Fruit fly (Drosophila melanogaster) whole organism, wandering third instar larva: ENCODE measurements around the gene Scgdelta.

Experiments used
- CG9705 ChIP-seq: fragments of 200-800 bp; sonication (Bioruptor generic); optimal IDR thresholded peaks from 2 replicates; lab custom pipeline; 2018; ENCODE audit warnings: missing biosample characterization, mild to moderate bottlenecking, missing genetic modification characterization
- Dfd ChIP-seq: fragments of >200 bp; optimal IDR thresholded peaks from 2 replicates; lab custom pipeline; 2017; ENCODE audit warnings: missing biosample characterization, missing genetic modification characterization
- Dif ChIP-seq: fragments of 200-275, 200-300 bp; sonication (Bioruptor generic); optimal IDR thresholded peaks from 2 replicates; lab custom pipeline; 2018; ENCODE audit warnings: missing biosample characterization, missing genetic modification characterization; ENCODE audit not compliant: partially characterized antibody
- Rel ChIP-seq, 2 experiments: fragments of 200-800 bp; sonication (Bioruptor generic) in 1 of 2; optimal IDR thresholded peaks; 2 replicates in 1 of 2; 3 replicates in 1 of 2; lab custom pipeline; 2016 to 2019; ENCODE audit warnings: mild to moderate bottlenecking in 2 of 2, missing biosample characterization in 2 of 2, missing genetic modification characterization in 2 of 2, moderate library complexity in 1 of 2
- brk ChIP-seq: fragments of 200-800 bp; sonication (Bioruptor generic); optimal IDR thresholded peaks from 2 replicates; lab custom pipeline; 2016; ENCODE audit warnings: missing biosample characterization, mild to moderate bottlenecking, missing genetic modification characterization
- dl ChIP-seq, 2 experiments: fragments of 175-275, 200-275 bp in 1 of 2; fragments of 200-275 bp in 1 of 2; sonication (Bioruptor generic); optimal IDR thresholded peaks; lab custom pipeline; 2018; ENCODE audit warnings: mild to moderate bottlenecking in 2 of 2, missing biosample characterization in 2 of 2, missing genetic modification characterization in 2 of 2, moderate library complexity in 2 of 2; ENCODE audit not compliant: partially characterized antibody in 2 of 2, insufficient read depth in 1 of 2
- h ChIP-seq: fragments of 200-800 bp; sonication (Bioruptor generic); optimal IDR thresholded peaks from 3 replicates; lab custom pipeline; 2016; ENCODE audit warnings: missing biosample characterization, mild to moderate bottlenecking, missing genetic modification characterization
- jim ChIP-seq: fragments of 175-275, 200-325 bp; sonication (Bioruptor generic); optimal IDR thresholded peaks from 2 replicates; lab custom pipeline; 2016; ENCODE audit warnings: missing biosample characterization, mild to moderate bottlenecking, missing genetic modification characterization
- psq ChIP-seq: fragments of 200-800 bp; sonication (Bioruptor generic); optimal IDR thresholded peaks from 3 replicates; lab custom pipeline; 2017; ENCODE audit warnings: missing biosample characterization, mild to moderate bottlenecking, missing genetic modification characterization, moderate library complexity
- sv ChIP-seq: fragments of 200-800 bp; sonication (Bioruptor generic); optimal IDR thresholded peaks from 3 replicates; lab custom pipeline; 2016; ENCODE audit warnings: missing biosample characterization, missing genetic modification characterization
- usp ChIP-seq: fragments of >200 bp; optimal IDR thresholded peaks from 2 replicates; lab custom pipeline; 2017; ENCODE audit warnings: missing biosample characterization, missing genetic modification characterization
- woc ChIP-seq: sonication (Bioruptor generic); optimal IDR thresholded peaks from 2 replicates; lab custom pipeline; 2016; ENCODE audit warnings: missing biosample characterization, mild to moderate bottlenecking, missing genetic modification characterization

DNA sequence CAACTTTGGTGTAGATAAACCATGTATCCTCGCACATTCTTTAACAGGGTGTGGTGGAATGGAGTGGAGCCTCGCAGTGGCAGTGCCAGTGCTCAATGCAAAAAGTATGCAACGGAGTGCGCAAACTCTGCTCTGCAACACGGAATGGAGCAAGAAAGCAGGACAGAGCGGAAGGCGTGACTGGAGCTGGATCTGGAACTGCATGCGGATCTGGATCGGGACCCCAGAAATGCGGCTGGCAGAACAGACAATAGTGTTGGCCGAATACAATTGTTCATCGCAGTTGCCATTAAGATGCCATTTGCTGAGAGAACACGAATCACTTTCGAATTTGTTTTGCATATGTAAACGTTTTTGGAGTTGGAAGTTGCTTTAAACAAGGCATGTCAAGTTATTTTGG, 62.4 kb downstream of the Scgdelta start:
- TF ChIP-seq psq (GFP tag; lab: Kevin White, UChicago) (no peak), brk (GFP tag; lab: Kevin White, UChicago) (no peak), sv (no peak), CG9705 (GFP tag; lab: Kevin White, UChicago) (no peak), jim (GFP tag; lab: Kevin White, UChicago) (no peak), dl (GFP tag; optimal IDR thresholded peaks at IDR 0.05; lab: Kevin White, UChicago; ENCODE audit: insufficient read depth in 1 of 2, partially characterized antibody in 2 of 2) (no peak), h (GFP tag; lab: Kevin White, UChicago) (no peak), woc (GFP tag; lab: Kevin White, UChicago) (no peak), Dif (GFP tag; lab: Kevin White, UChicago) (no peak), Rel (GFP tag; optimal IDR thresholded peaks at IDR 0.05; lab: Kevin White, UChicago) (no peak), Rel (tag; optimal IDR thresholded peaks at IDR 0.05; lab: Kevin White, UChicago) (no peak), Dfd (no peak), usp (GFP tag; lab: Kevin White, UChicago) (no peak)
